Worm (Caenorhabditis elegans): ENCODE results near the gene clhm-1.

DNA sequence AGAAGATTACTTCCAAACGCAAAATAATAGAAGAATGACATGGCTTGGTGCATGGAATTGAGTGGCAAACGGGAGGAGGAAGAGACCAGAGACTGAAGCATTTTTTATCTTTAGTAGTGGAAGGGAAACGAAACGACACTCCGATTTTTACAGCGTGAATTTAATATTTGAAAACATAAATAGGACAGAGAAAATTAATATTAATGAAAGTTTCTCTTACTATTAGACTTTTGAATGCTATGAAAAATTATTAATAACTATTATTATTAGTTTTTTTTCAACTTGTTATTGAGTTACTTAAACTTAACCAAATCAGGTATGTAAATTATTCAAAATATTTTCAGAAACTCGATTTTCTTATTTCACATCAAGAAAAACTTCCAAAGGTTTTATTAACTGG, 9.3 kb upstream of the clhm-1 start, which contains the start of gene C44B7.7:
- no peak for TF ChIP-seq blmp-1 (tag; optimal IDR thresholded peaks at IDR 0.05)
- TF ChIP-seq sox-4 (tag; optimal IDR thresholded peaks at IDR 0.05) = no peak
- TF ChIP-seq unc-86 (tag; optimal IDR thresholded peaks at IDR 0.05) = no peak
- no peak for TF ChIP-seq snpc-4 (tag; optimal IDR thresholded peaks at IDR 0.05)
- no peak for TF ChIP-seq mef-2 (tag; optimal IDR thresholded peaks at IDR 0.05)
- TF ChIP-seq aha-1 (tag; optimal IDR thresholded peaks at IDR 0.05) = no peak
- TF ChIP-seq nhr-237 (tag; optimal IDR thresholded peaks at IDR 0.05) = no peak
- no peak for TF ChIP-seq pag-3 (tag; optimal IDR thresholded peaks at IDR 0.05; ENCODE audit: borderline replicate concordance, insufficient read depth)
- no peak for TF ChIP-seq skn-1 (tag; optimal IDR thresholded peaks at IDR 0.05)
